Fruit fly (Drosophila melanogaster) whole organism, pupa: ENCODE results near the gene CG8508.

ENCODE experiments used
- CG12605 ChIP-seq: fragments of 200-800 bp; sonication (Bioruptor generic); IDR thresholded peaks from 2 replicates; pipeline ENCODE4 v1.3.6; 2022; ENCODE audit warnings: missing biosample characterization, missing genetic modification characterization
- CG13204 ChIP-seq: fragments of 200-800 bp; sonication (Bioruptor generic); optimal IDR thresholded peaks from 2 replicates; lab custom pipeline; 2018; ENCODE audit warnings: missing biosample characterization, mild to moderate bottlenecking, missing genetic modification characterization, moderate library complexity
- CG32121 ChIP-seq: fragments of 200-800 bp; sonication (Bioruptor generic); IDR thresholded peaks from 2 replicates; pipeline ENCODE4 v1.3.6; 2022; ENCODE audit warnings: missing biosample characterization, missing genetic modification characterization
- CG8301 ChIP-seq: fragments of 200-800 bp; sonication (Bioruptor generic); optimal IDR thresholded peaks from 2 replicates; lab custom pipeline; 2018; ENCODE audit warnings: missing biosample characterization, mild to moderate bottlenecking, missing genetic modification characterization
- D1 ChIP-seq: fragments of 200-800 bp; sonication (Bioruptor generic); optimal IDR thresholded peaks from 2 replicates; lab custom pipeline; 2018; ENCODE audit warnings: missing biosample characterization, mild to moderate bottlenecking, missing genetic modification characterization, moderate library complexity
- Ets98B ChIP-seq: fragments of 200-800 bp; sonication (Bioruptor generic); IDR thresholded peaks from 2 replicates; pipeline ENCODE4 v1.3.6; 2022; ENCODE audit warnings: missing biosample characterization, missing genetic modification characterization
- Pif1B ChIP-seq: fragments of 200-800 bp; sonication (Bioruptor generic); optimal IDR thresholded peaks from 3 replicates; lab custom pipeline; 2016; ENCODE audit warnings: missing biosample characterization, missing genetic modification characterization
- fd96Ca ChIP-seq: fragments of 200-800 bp; sonication (Bioruptor generic); IDR thresholded peaks from 3 replicates; pipeline ENCODE4 v1.3.6; 2022; ENCODE audit warnings: missing biosample characterization, missing genetic modification characterization

dm6 chr3R:13181004-13181403 lies 5.3 kb downstream of the CG8508 start, which contains the start of gene CG8138:
- TF ChIP-seq CG12605 (GFP tag; lab: Robert Waterston, UW) (no peak), fd96Ca (GFP tag; lab: Robert Waterston, UW) (no peak), CG8301 (tag; lab: Kevin White, UChicago) (no peak), Pif1B (no peak), Ets98B (GFP tag; lab: Robert Waterston, UW) (no peak), D1 (tag; lab: Kevin White, UChicago) (no peak), CG13204 (GFP tag; lab: Kevin White, UChicago) (no peak), CG32121 (GFP tag; lab: Robert Waterston, UW) (no peak)
